Fruit fly (Drosophila melanogaster): Measurements from ENCODE around the gene REG.
"Not testable (repeated sequence)": the region's sequence is repeated elsewhere in the genome, so short reads cannot be mapped to it uniquely, and the experiment has no call there.

The REG gene

DNA sequence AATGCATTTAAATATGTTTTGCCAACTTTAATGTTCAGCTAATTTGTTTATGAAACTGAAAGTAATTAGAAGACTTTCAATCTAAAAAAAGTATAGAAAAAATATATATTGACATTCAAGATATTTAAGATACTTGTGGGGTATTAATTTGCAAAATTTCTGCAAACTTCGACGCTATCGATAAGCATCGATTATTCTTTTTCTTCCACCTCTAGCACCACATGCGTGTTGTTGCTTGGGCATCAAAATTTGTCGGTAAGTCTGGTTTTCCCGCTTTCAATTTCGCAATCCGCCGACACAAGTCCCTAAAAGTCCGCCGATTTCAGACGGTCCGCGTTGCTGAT, at the start of gene REG:
Gene REG, plus strand, starts transcription at position 188 of the 344 bp plus-strand sequence.
- TF ChIP-seq CG5204 (GFP tag; optimal IDR thresholded peaks at IDR 0.05) (no peak), pad (GFP tag; optimal IDR thresholded peaks at IDR 0.05) (no peak), CG7101 (tag; optimal IDR thresholded peaks at IDR 0.05) (no peak), CG7045 (GFP tag; optimal IDR thresholded peaks at IDR 0.05) (no peak), Mnt (GFP tag; optimal IDR thresholded peaks at IDR 0.05) (peak; percentile 14)

DNA sequence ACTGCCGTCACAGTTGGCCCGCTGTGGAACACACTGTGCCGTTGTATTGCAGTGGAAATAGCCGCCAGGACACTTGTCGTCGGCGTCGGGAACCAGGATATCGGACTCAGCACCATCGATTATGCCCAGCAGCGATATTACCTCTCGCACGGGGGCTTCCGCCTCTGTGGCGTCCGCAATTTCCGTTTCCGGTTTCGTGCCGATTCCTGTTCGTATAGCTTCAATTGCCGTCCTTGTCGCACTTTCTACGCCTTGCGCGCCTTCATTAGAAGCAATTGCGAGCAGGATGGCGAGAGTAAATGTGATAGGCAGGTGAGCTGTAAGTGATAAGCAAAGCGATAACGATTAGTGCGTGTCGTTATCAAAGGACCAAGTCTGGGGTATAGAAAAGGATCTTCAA, 39.3 kb upstream of the REG start:
- TF ChIP-seq CG1620 (GFP tag; optimal IDR thresholded peaks at IDR 0.05) (no peak), CG7101 (tag; optimal IDR thresholded peaks at IDR 0.05) (no peak), Mnt (GFP tag; optimal IDR thresholded peaks at IDR 0.05) (no peak), CG12768 (GFP tag; optimal IDR thresholded peaks at IDR 0.05) (no peak)

DNA sequence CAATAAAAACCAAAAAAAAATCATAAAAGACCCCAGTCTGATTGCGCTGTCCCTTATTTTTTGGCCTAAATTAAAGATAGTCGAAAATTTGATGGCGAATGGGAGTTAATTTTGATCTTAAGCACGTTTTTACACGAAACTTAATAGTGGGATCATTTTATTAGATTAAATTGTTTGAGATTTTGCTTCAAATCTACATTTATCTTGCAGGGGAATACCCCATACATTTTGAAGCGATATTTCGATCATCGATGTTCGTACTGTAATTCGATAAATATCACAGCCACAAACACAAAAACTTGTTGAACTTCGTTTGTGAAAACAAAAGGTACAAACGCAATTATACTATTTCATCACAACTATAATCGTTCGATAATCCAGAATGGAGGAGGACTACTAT, 34.4 kb upstream of the REG start, which contains the start of gene CG32640:
Gene CG32640, plus strand, starts transcription at position 286 of the 400 bp plus-strand sequence.
- TF ChIP-seq CG7045 (GFP tag; optimal IDR thresholded peaks at IDR 0.05); CG33017 (tag; optimal IDR thresholded peaks at IDR 0.05); pad (GFP tag; optimal IDR thresholded peaks at IDR 0.05): not testable (repeated sequence)

DNA sequence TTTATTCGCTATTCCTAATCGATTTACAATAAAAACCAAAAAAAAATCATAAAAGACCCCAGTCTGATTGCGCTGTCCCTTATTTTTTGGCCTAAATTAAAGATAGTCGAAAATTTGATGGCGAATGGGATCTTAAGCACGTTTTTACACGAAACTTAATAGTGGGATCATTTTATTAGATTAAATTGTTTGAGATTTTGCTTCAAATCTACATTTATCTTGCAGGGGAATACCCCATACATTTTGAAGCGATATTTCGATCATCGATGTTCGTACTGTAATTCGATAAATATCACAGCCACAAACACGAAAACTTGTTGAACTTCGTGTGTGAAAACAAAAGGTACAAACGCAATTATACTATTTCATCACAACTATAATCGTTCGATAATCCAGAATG, 27.9 kb upstream of the REG start, which contains the start of gene CG32641:
Gene CG32641, plus strand, starts transcription at position 301 of the 400 bp plus-strand sequence.
- TF ChIP-seq CG7101 (tag; optimal IDR thresholded peaks at IDR 0.05); CG11617 (GFP tag; optimal IDR thresholded peaks at IDR 0.05); Hr96 (GFP tag; optimal IDR thresholded peaks at IDR 0.05): not testable (repeated sequence)

DNA sequence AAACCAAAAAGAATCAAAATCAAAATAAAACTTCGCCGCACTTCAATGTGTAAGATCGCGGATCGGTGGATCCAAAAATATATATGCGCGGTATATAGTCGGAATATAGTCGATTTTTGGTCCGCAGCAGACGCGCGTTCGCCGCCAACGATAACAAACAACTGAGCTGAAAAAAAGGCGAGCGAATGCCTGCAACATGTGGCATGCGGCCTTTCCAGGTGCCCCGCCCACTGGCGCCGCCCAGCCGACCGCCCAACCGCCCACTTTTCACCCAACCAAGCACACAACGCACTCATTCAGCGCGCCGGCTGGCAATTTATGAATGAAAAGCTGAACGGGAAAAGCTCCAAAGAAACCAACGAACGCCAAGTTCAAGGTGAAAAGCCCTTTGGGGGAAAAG, 23.1 kb upstream of the REG start, which contains the start of gene Lgr4:
Gene Lgr4, minus strand, starts transcription at position 133 of the 400 bp plus-strand sequence.
- no peak for TF ChIP-seq CG5204 (GFP tag; optimal IDR thresholded peaks at IDR 0.05)
- no peak for TF ChIP-seq Crg-1 (GFP tag; optimal IDR thresholded peaks at IDR 0.05)
- no peak for TF ChIP-seq tj (GFP tag; optimal IDR thresholded peaks at IDR 0.05)
- TF ChIP-seq CG11617 (GFP tag; optimal IDR thresholded peaks at IDR 0.05), result no peak
- no peak for TF ChIP-seq Clk (GFP tag; optimal IDR thresholded peaks at IDR 0.05)
- TF ChIP-seq CG7045 (GFP tag; optimal IDR thresholded peaks at IDR 0.05), result no peak
- TF ChIP-seq CG14711 (tag; optimal IDR thresholded peaks at IDR 0.05), result no peak
- peak; percentile 40 for TF ChIP-seq cic (GFP tag; optimal IDR thresholded peaks at IDR 0.05)

DNA sequence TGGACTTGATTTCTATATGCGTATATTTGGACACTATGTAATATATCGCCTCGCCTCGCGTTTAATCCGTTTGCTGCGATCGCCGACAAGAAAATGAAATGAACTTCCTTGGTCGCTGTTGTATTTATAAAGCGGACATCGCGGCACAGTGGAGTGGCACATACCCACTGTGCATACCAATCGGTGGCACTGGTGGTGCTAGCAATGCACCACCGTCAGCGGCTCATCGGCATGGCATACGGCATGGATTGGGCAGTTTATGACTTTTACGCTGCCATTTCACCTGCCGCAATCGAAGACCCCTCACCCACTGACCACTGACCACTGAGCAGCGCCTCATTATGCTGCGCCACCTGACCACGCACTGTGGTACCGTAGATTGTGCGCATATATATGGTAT, 20.3 kb upstream of the REG start, which contains the start of gene CG12723:
Gene CG12723, minus strand, starts transcription at position 101 of the 400 bp plus-strand sequence.
- TF ChIP-seq ovo (GFP tag; optimal IDR thresholded peaks at IDR 0.05), result no peak
- TF ChIP-seq kay (GFP tag; ENCODE audit: borderline replicate concordance), result no peak
- TF ChIP-seq Hr96 (GFP tag; optimal IDR thresholded peaks at IDR 0.05), result no peak
- no peak for TF ChIP-seq Clk (GFP tag; optimal IDR thresholded peaks at IDR 0.05)
- TF ChIP-seq pad (GFP tag; optimal IDR thresholded peaks at IDR 0.05), result no peak
- no peak for TF ChIP-seq CG7101 (tag; optimal IDR thresholded peaks at IDR 0.05)
- no peak for TF ChIP-seq tj (GFP tag; optimal IDR thresholded peaks at IDR 0.05)
- TF ChIP-seq CG12768 (GFP tag; optimal IDR thresholded peaks at IDR 0.05), result no peak
- TF ChIP-seq Mnt (GFP tag; optimal IDR thresholded peaks at IDR 0.05), result no peak
- TF ChIP-seq cic (GFP tag; optimal IDR thresholded peaks at IDR 0.05), result no peak

DNA sequence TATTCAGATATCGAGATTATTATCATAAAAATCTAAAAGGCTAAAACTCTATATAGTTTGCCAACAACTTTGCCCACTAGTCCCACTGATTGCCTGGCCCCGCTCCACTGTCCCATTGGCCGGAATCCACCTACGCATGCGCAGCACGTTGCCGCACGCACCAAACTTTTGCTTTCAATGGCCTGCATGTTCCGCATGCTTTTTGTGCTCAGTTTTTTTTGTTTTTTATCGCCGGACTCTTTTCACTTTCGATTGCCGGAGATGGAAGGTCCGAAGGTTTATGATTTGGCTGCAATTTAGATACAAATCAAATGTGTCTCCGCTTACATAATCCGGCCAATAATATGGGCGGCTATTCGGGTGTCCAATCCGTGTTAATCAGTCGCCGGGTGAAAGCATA, 19.9 kb upstream of the REG start:
- TF ChIP-seq CG5204 (GFP tag; optimal IDR thresholded peaks at IDR 0.05) (no peak), Crg-1 (GFP tag; optimal IDR thresholded peaks at IDR 0.05) (no peak), toe (GFP tag; optimal IDR thresholded peaks at IDR 0.05) (no peak), cic (GFP tag; optimal IDR thresholded peaks at IDR 0.05) (no peak), ovo (GFP tag; optimal IDR thresholded peaks at IDR 0.05) (no peak), kay (GFP tag; ENCODE audit: borderline replicate concordance) (no peak), Hr96 (GFP tag; optimal IDR thresholded peaks at IDR 0.05) (no peak), CG12768 (GFP tag; optimal IDR thresholded peaks at IDR 0.05) (no peak), pad (GFP tag; optimal IDR thresholded peaks at IDR 0.05) (no peak), Mnt (GFP tag; optimal IDR thresholded peaks at IDR 0.05) (no peak), CG33017 (tag; optimal IDR thresholded peaks at IDR 0.05) (no peak), CG14711 (tag; optimal IDR thresholded peaks at IDR 0.05) (no peak), bab1 (GFP tag; optimal IDR thresholded peaks at IDR 0.05) (no peak), Clk (GFP tag; optimal IDR thresholded peaks at IDR 0.05) (no peak), CG11617 (GFP tag; optimal IDR thresholded peaks at IDR 0.05) (no peak), tj (GFP tag; optimal IDR thresholded peaks at IDR 0.05) (no peak)

DNA sequence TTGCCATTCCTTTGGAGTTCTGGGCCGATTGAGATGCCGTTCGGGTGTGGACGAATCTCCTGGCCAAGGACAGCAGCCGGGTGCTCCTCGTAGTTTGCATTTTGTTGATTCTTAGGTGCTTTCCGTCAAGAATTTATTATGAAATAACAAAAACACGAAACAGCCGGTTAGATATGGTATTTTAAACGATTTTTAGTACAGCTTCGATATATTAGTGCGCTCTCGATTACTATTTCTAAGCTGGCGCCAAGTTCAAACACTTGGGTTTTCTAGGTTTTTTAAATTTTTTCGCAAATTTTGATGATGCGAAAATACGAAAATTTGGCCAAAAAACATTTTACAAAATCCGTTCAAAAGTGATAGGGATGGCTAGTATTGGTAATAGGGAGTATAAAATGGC, 17.9 kb upstream of the REG start, which contains the start of gene Coq5:
Gene Coq5, minus strand, starts transcription at position 303 of the 400 bp plus-strand sequence.
- TF ChIP-seq kay (GFP tag; ENCODE audit: borderline replicate concordance) (no peak), cnc (optimal IDR thresholded peaks at IDR 0.05) (no peak), toe (GFP tag; optimal IDR thresholded peaks at IDR 0.05) (no peak), CG14711 (tag; optimal IDR thresholded peaks at IDR 0.05) (no peak), CG11617 (GFP tag; optimal IDR thresholded peaks at IDR 0.05) (no peak), CG7045 (GFP tag; optimal IDR thresholded peaks at IDR 0.05) (no peak), CG7101 (tag; optimal IDR thresholded peaks at IDR 0.05) (no peak), CG1620 (GFP tag; optimal IDR thresholded peaks at IDR 0.05) (no peak), Mnt (GFP tag; optimal IDR thresholded peaks at IDR 0.05) (no peak), ovo (GFP tag; optimal IDR thresholded peaks at IDR 0.05) (no peak), CG5204 (GFP tag; optimal IDR thresholded peaks at IDR 0.05) (no peak), Crg-1 (GFP tag; optimal IDR thresholded peaks at IDR 0.05) (no peak), CG33017 (tag; optimal IDR thresholded peaks at IDR 0.05) (no peak), tj (GFP tag; optimal IDR thresholded peaks at IDR 0.05) (no peak), cic (GFP tag; optimal IDR thresholded peaks at IDR 0.05) (no peak), bab1 (GFP tag; optimal IDR thresholded peaks at IDR 0.05) (no peak), Clk (GFP tag; optimal IDR thresholded peaks at IDR 0.05) (no peak), Hr96 (GFP tag; optimal IDR thresholded peaks at IDR 0.05) (no peak), pad (GFP tag; optimal IDR thresholded peaks at IDR 0.05) (no peak)
